Worm (Caenorhabditis elegans): Measurements from ENCODE around the gene inx-1.

DNA sequence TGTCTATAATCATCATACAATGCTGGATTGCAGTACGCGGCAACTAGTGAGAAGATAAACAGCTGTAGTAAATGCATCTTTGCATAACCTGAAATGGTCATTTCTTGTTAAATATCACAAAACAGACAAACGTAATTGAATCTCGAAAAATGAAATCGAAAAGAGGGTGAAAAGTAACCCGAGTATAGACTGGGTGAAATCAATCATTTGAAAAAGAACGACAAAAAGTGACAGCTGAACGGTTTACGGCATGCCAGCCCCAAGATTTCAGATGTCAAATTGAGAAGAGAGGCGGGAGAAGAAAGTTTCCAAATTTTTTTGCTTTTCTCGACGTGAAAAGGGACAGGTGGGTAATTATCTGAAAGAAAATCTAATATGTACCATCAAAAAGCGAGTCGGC lies 56.4 kb downstream of the inx-1 start, which contains the start of gene F14B8.4:
- no peak for TF ChIP-seq unc-39 (tag; optimal IDR thresholded peaks at IDR 0.05)
- TF ChIP-seq ama-1 (optimal IDR thresholded peaks at IDR 0.05): no peak
- no peak for TF ChIP-seq egl-27 (tag; optimal IDR thresholded peaks at IDR 0.05)
- TF ChIP-seq unc-62 (GFP tag; optimal IDR thresholded peaks at IDR 0.05): no peak
- no peak for TF ChIP-seq skn-1 (tag; optimal IDR thresholded peaks at IDR 0.05)
- TF ChIP-seq lin-39 (tag; optimal IDR thresholded peaks at IDR 0.05): no peak
- no peak for TF ChIP-seq dmd-4 (tag; optimal IDR thresholded peaks at IDR 0.05)
